Fruit fly (Drosophila melanogaster) whole organism, prepupa: ENCODE data around the gene Coq5.
"Not testable (repeated sequence)": the region's sequence is repeated elsewhere in the genome, so short reads cannot be mapped to it uniquely, and the experiment has no call there.

Experiments
- CG11902 ChIP-seq: fragments of 200-800 bp; sonication (Bioruptor generic); optimal IDR thresholded peaks from 3 replicates; lab custom pipeline; 2016; ENCODE audit warnings: missing biosample characterization, missing genetic modification characterization
- CG3032 ChIP-seq: fragments of 200-800 bp; optimal IDR thresholded peaks from 2 replicates; lab custom pipeline; 2019; ENCODE audit warnings: missing biosample characterization, mild to moderate bottlenecking, missing genetic modification characterization, moderate library complexity
- CG34406 ChIP-seq: fragments of 200-800 bp; sonication (Bioruptor generic); optimal IDR thresholded peaks from 3 replicates; lab custom pipeline; 2016; ENCODE audit warnings: missing biosample characterization, missing genetic modification characterization
- CG6163 ChIP-seq: fragments of 200-800 bp; sonication (Bioruptor generic); IDR thresholded peaks from 3 replicates; pipeline ENCODE4 v1.3.6; 2022; ENCODE audit warnings: missing biosample characterization, missing genetic modification characterization
- Ets21C ChIP-seq: fragments of 200-800 bp; sonication (Bioruptor generic); optimal IDR thresholded peaks from 3 replicates; lab custom pipeline; 2016; ENCODE audit warnings: missing biosample characterization, missing genetic modification characterization
- Hr4 ChIP-seq: fragments of 200-800 bp; sonication (Bioruptor generic); optimal IDR thresholded peaks from 3 replicates; lab custom pipeline; 2016; ENCODE audit warnings: missing biosample characterization, missing genetic modification characterization
- Smox ChIP-seq: fragments of 200-800 bp; sonication (Bioruptor generic); optimal IDR thresholded peaks from 3 replicates; lab custom pipeline; 2016; ENCODE audit warnings: missing biosample characterization, missing genetic modification characterization
- fd85E ChIP-seq: fragments of 200-800 bp; sonication (Bioruptor generic); optimal IDR thresholded peaks from 3 replicates; lab custom pipeline; 2016; ENCODE audit warnings: missing biosample characterization, missing genetic modification characterization
- pdm3 ChIP-seq: fragments of 200-800 bp; sonication (Bioruptor generic); optimal IDR thresholded peaks from 3 replicates; lab custom pipeline; 2016; ENCODE audit warnings: missing biosample characterization, missing genetic modification characterization
- svp ChIP-seq: fragments of 200-800 bp; sonication (Bioruptor generic); peaks from one replicate; lab custom pipeline; 2016; ENCODE audit warnings: missing biosample characterization, missing genetic modification characterization
- topi ChIP-seq: fragments of 200-800 bp; sonication (Bioruptor generic); optimal IDR thresholded peaks from 3 replicates; lab custom pipeline; 2016; ENCODE audit warnings: missing biosample characterization, missing genetic modification characterization

dm6 chrX:13177720-13178119, 16.6 kb downstream of the Coq5 start, which contains the start of gene CG32640:
- TF ChIP-seq Ets21C (GFP tag; lab: Kevin White, UChicago); CG3032 (tag; lab: Kevin White, UChicago); fd85E (GFP tag; lab: Kevin White, UChicago); Smox; topi (GFP tag; lab: Kevin White, UChicago); svp (GFP tag; lab: Kevin White, UChicago); CG6163; CG11902 (GFP tag; lab: Kevin White, UChicago); CG34406 (GFP tag; lab: Kevin White, UChicago); Hr4 (GFP tag; lab: Kevin White, UChicago); pdm3 (GFP tag; lab: Kevin White, UChicago): not testable (repeated sequence)
